Worm (Caenorhabditis elegans) whole organism, young adult: ENCODE measurements around the gene str-136.

Experiments used
- egl-44 ChIP-seq: fragments of 200-800 bp; sonication (Bioruptor generic); IDR thresholded peaks from 2 replicates; pipeline ENCODE4 v1.3.6; 2022; ENCODE audit warnings: missing genetic modification reagents, missing genetic modification characterization, missing compliant biosample characterization
- pha-4 ChIP-seq: fragments of 150-350 bp; sonication (generic microtip); optimal IDR thresholded peaks from 2 replicates; lab custom pipeline; 2014; ENCODE audit warnings: missing biosample characterization, missing genetic modification reagents, missing genetic modification characterization

DNA sequence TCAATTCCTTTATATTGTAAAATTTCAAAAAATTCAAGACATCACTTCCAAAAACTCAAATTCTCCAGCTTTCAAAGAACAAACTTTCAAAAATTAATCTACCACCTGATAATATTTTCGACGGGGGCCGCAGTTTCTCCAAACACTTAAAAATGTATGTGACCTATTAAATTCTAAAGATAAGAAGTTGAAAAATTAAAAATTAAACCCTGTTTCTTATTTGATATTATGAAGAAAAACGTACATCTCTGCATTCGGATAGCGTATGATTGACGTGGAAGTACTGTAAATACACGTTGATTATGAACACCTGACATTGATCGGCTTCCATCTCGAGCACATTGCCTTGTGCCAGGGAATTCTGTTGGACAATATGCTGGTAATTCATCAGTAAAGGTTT is 27.2 kb upstream of the str-136 start:
- no peak for TF ChIP-seq pha-4
- TF ChIP-seq egl-44 (GFP tag; lab: Robert Waterston, UW) = no peak
